Worm (Caenorhabditis elegans): Measurements from ENCODE around the gene R160.3.

- TF ChIP-seq him-1 (tag; optimal IDR thresholded peaks at IDR 0.05) (no peak), dao-5 (tag; optimal IDR thresholded peaks at IDR 0.05) (no peak), W03F9.2 (tag; optimal IDR thresholded peaks at IDR 0.05) (no peak)
Measured at ce11 chrX:4328816-4329215, 37.3 kb downstream of the R160.3 start, which contains the start of gene C24A8.5.

Measured in whole organism, L4/young adult.